Worm (Caenorhabditis elegans) whole organism, L1 larva: Measurements from ENCODE around the gene pptr-1.

Source experiments
- nhr-76 ChIP-seq: sonication (generic microtip); optimal IDR thresholded peaks from 2 replicates; lab custom pipeline; 2017; ENCODE audit warnings: missing biosample characterization, missing genetic modification characterization
- nhr-90 ChIP-seq: sonication (generic microtip); optimal IDR thresholded peaks from 2 replicates; lab custom pipeline; 2016; ENCODE audit warnings: mild to moderate bottlenecking, missing genetic modification characterization, missing compliant biosample characterization; ENCODE audit not compliant: poor library complexity

DNA sequence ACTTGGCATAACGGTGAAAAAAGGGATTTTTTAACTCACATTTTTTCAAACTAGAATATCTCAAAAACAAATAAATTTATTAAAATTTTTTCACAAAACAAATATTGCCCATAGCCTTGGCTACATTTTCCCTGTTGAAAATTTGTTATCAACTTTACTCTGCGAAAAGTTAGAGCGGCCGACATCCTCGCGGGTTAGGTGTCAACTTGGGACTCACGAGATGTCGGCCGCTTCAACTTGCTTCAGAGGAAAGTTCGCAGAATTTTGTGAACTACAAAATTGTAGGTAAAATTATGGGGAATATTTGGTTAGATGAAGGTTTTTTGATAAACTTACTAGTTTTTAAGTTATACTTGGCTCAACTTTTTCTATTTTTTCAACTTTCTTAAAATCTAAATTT lies 5.6 kb upstream of the pptr-1 start:
- no peak for TF ChIP-seq nhr-90 (tag; lab: Kevin White, UChicago)
- TF ChIP-seq nhr-76 (tag; lab: Kevin White, UChicago) = no peak
